Fruit fly (Drosophila melanogaster) whole organism, embryonic: ENCODE measurements around the gene LpR2.
A peak's percentile ranks its signal among the peaks of the same experiment; 100 is the strongest.

ENCODE experiments used
- ATbp ChIP-seq: fragments of 200-800 bp; sonication (Bioruptor generic); optimal IDR thresholded peaks from 2 replicates; lab custom pipeline; 2017; ENCODE audit warnings: missing biosample characterization, mild to moderate bottlenecking, missing genetic modification characterization, missing genetic modification reagents
- CG10431 ChIP-seq: fragments of 200-800 bp; sonication (Bioruptor generic); optimal IDR thresholded peaks from 3 replicates; lab custom pipeline; 2018; ENCODE audit warnings: missing biosample characterization, mild to moderate bottlenecking, missing genetic modification characterization
- CG10462 ChIP-seq: fragments of 200-800 bp; sonication (Bioruptor generic); optimal IDR thresholded peaks from 2 replicates; lab custom pipeline; 2016; ENCODE audit warnings: missing biosample characterization, missing genetic modification characterization
- CG11456 ChIP-seq: fragments of 200-800 bp; sonication (Bioruptor generic); IDR thresholded peaks from 3 replicates; pipeline ENCODE4 v1.3.6; 2022; ENCODE audit warnings: missing biosample characterization, missing genetic modification characterization
- CG11504 ChIP-seq: fragments of 200-800 bp; sonication (Bioruptor generic); optimal IDR thresholded peaks from 3 replicates; lab custom pipeline; 2019; ENCODE audit warnings: missing biosample characterization, mild to moderate bottlenecking, missing genetic modification characterization, moderate library complexity
- CG12071 ChIP-seq: fragments of 200-800 bp; sonication (Bioruptor generic); optimal IDR thresholded peaks from 3 replicates; lab custom pipeline; 2018; ENCODE audit warnings: missing biosample characterization, mild to moderate bottlenecking, missing genetic modification characterization
- CG12769 ChIP-seq: fragments of 200-800 bp; sonication (Bioruptor generic); optimal IDR thresholded peaks from 2 replicates; lab custom pipeline; 2019; ENCODE audit warnings: missing biosample characterization, mild to moderate bottlenecking, missing genetic modification characterization, moderate library complexity
- CG17361 ChIP-seq: fragments of 200-800 bp; sonication (Bioruptor generic); IDR thresholded peaks from 3 replicates; pipeline ENCODE4 v1.3.6; 2022; ENCODE audit warnings: missing biosample characterization, missing genetic modification characterization
- CG17912 ChIP-seq: fragments of 200-800 bp; sonication (Bioruptor generic); optimal IDR thresholded peaks from 2 replicates; lab custom pipeline; 2018; ENCODE audit warnings: missing biosample characterization, mild to moderate bottlenecking, missing genetic modification characterization
- CG1832 ChIP-seq: fragments of 200-800 bp; sonication (Bioruptor generic); optimal IDR thresholded peaks from 2 replicates; lab custom pipeline; 2017; ENCODE audit warnings: missing biosample characterization, mild to moderate bottlenecking, missing genetic modification characterization, inconsistent platforms
- CG18764 ChIP-seq: fragments of 200-800 bp; sonication (Bioruptor generic); optimal IDR thresholded peaks from 3 replicates; lab custom pipeline; 2016; ENCODE audit warnings: missing biosample characterization, missing genetic modification characterization
- CG2129 ChIP-seq: fragments of 200-800 bp; sonication (Bioruptor generic); IDR thresholded peaks from 2 replicates; pipeline ENCODE4 v1.3.6; 2022; ENCODE audit warnings: missing biosample characterization, missing genetic modification characterization; ENCODE audit not compliant: partially characterized antibody
- CG2678 ChIP-seq: fragments of 200-800 bp; sonication (Bioruptor generic); optimal IDR thresholded peaks from 3 replicates; lab custom pipeline; 2019; ENCODE audit warnings: missing biosample characterization, mild to moderate bottlenecking, missing genetic modification characterization, moderate library complexity
- CG3281 ChIP-seq: fragments of 200-800 bp; sonication (Bioruptor generic); optimal IDR thresholded peaks from 3 replicates; lab custom pipeline; 2017; ENCODE audit warnings: missing biosample characterization, mild to moderate bottlenecking, missing genetic modification characterization
- CG3838 ChIP-seq: fragments of 200-800 bp; sonication (Bioruptor generic); optimal IDR thresholded peaks from 3 replicates; lab custom pipeline; 2016; ENCODE audit warnings: missing biosample characterization, missing genetic modification characterization
- CG4617 ChIP-seq: fragments of 200-800 bp; sonication (Bioruptor generic); optimal IDR thresholded peaks from 3 replicates; lab custom pipeline; 2016; ENCODE audit warnings: missing biosample characterization, missing genetic modification characterization, borderline replicate concordance
- CG6654 ChIP-seq: fragments of 200-800 bp; sonication (Bioruptor generic); optimal IDR thresholded peaks from 2 replicates; lab custom pipeline; 2017; ENCODE audit warnings: missing biosample characterization, mild to moderate bottlenecking, missing genetic modification characterization
- CG6813 ChIP-seq: fragments of 200-800 bp; sonication (Bioruptor generic); optimal IDR thresholded peaks from 2 replicates; lab custom pipeline; 2017; ENCODE audit warnings: missing biosample characterization, missing genetic modification characterization, mild to moderate bottlenecking, moderate library complexity, missing genetic modification reagents
- CG7987 ChIP-seq: fragments of 200-800 bp; sonication (Bioruptor generic); optimal IDR thresholded peaks from 2 replicates; lab custom pipeline; 2018; ENCODE audit warnings: missing biosample characterization, mild to moderate bottlenecking, missing genetic modification characterization, moderate library complexity
- CG8924 ChIP-seq: fragments of 200-800 bp; optimal IDR thresholded peaks from 3 replicates; lab custom pipeline; 2019; ENCODE audit warnings: missing biosample characterization, mild to moderate bottlenecking, missing genetic modification characterization, moderate library complexity
- CG9727 ChIP-seq: fragments of 200-800 bp; sonication (Bioruptor generic); optimal IDR thresholded peaks from 3 replicates; lab custom pipeline; 2017; ENCODE audit warnings: missing biosample characterization, mild to moderate bottlenecking, missing genetic modification characterization
- CG9817 ChIP-seq: fragments of 200-800 bp; sonication (Bioruptor generic); optimal IDR thresholded peaks from 2 replicates; lab custom pipeline; 2018; ENCODE audit warnings: missing biosample characterization, mild to moderate bottlenecking, missing genetic modification characterization, moderate library complexity
- CG9876 ChIP-seq: fragments of 200-800 bp; sonication (Bioruptor generic); optimal IDR thresholded peaks from 2 replicates; lab custom pipeline; 2016; ENCODE audit warnings: missing biosample characterization, missing genetic modification characterization
- D19B ChIP-seq: fragments of 200-800 bp; sonication (Bioruptor generic); optimal IDR thresholded peaks from 2 replicates; lab custom pipeline; 2017; ENCODE audit warnings: missing biosample characterization, mild to moderate bottlenecking, missing genetic modification characterization
- Drgx ChIP-seq: fragments of 200-800 bp; sonication (Bioruptor generic); IDR thresholded peaks from 2 replicates; pipeline ENCODE4 v1.3.6; 2022; ENCODE audit warnings: missing biosample characterization, missing genetic modification characterization
- Ets65A ChIP-seq: fragments of 200-800 bp; sonication (Bioruptor generic); peaks from one replicate; lab custom pipeline; 2016; ENCODE audit warnings: missing biosample characterization, missing genetic modification characterization
- HHEX ChIP-seq: fragments of 200-800 bp; sonication (Bioruptor generic); optimal IDR thresholded peaks from 3 replicates; lab custom pipeline; 2017; ENCODE audit warnings: missing biosample characterization, mild to moderate bottlenecking, missing genetic modification characterization, missing genetic modification reagents
- HLH3B ChIP-seq: fragments of 200-800 bp; sonication (Bioruptor generic); IDR thresholded peaks from 2 replicates; pipeline ENCODE4 v1.3.6; 2022; ENCODE audit warnings: missing biosample characterization, missing genetic modification characterization
- Jarid2 ChIP-seq: fragments of 200-800 bp; sonication (Bioruptor generic); optimal IDR thresholded peaks from 3 replicates; lab custom pipeline; 2017; ENCODE audit warnings: mild to moderate bottlenecking, missing biosample characterization, missing genetic modification reagents, missing genetic modification characterization
- Kr ChIP-seq: fragments of 200-800 bp; sonication (Bioruptor generic); optimal IDR thresholded peaks from 2 replicates; lab custom pipeline; 2017; ENCODE audit warnings: missing biosample characterization, mild to moderate bottlenecking, missing genetic modification characterization
- Lhr ChIP-seq: fragments of 200-800 bp; sonication (Bioruptor generic); optimal IDR thresholded peaks from 3 replicates; lab custom pipeline; 2017; ENCODE audit warnings: mild to moderate bottlenecking, missing biosample characterization, missing genetic modification reagents, missing genetic modification characterization
- Mes4 ChIP-seq: fragments of 200-800 bp; sonication (Bioruptor generic); optimal IDR thresholded peaks from 2 replicates; lab custom pipeline; 2016; ENCODE audit warnings: missing biosample characterization, missing genetic modification characterization
- NFAT ChIP-seq: fragments of 200-800 bp; sonication (Bioruptor generic); IDR thresholded peaks from 2 replicates; pipeline ENCODE4 v1.3.6; 2022; ENCODE audit warnings: missing biosample characterization, missing genetic modification characterization
- Sox102F ChIP-seq: fragments of 200-800 bp; sonication (Bioruptor generic); optimal IDR thresholded peaks from 2 replicates; lab custom pipeline; 2018; ENCODE audit warnings: missing biosample characterization, mild to moderate bottlenecking, missing genetic modification characterization, moderate library complexity
- Sry-β ChIP-seq: fragments of 200-800 bp; sonication (Bioruptor generic); optimal IDR thresholded peaks from 2 replicates; lab custom pipeline; 2018; ENCODE audit warnings: missing biosample characterization, mild to moderate bottlenecking, missing genetic modification characterization, moderate library complexity
- ac ChIP-seq: fragments of 200-800 bp; sonication (Bioruptor generic); optimal IDR thresholded peaks from 3 replicates; lab custom pipeline; 2017; ENCODE audit warnings: missing biosample characterization, mild to moderate bottlenecking, missing genetic modification characterization
- ase ChIP-seq: fragments of 200-800 bp; sonication (Bioruptor generic); IDR thresholded peaks from 3 replicates; pipeline ENCODE4 v1.3.6; 2022; ENCODE audit warnings: missing biosample characterization, missing genetic modification characterization
- chn ChIP-seq: fragments of 200-800 bp; sonication (Bioruptor generic); optimal IDR thresholded peaks from 2 replicates; lab custom pipeline; 2016; ENCODE audit warnings: missing biosample characterization, missing genetic modification characterization
- da ChIP-seq: fragments of 200-800 bp; sonication (Bioruptor generic); optimal IDR thresholded peaks from 2 replicates; lab custom pipeline; 2016; ENCODE audit warnings: missing biosample characterization, missing genetic modification characterization
- dimm ChIP-seq: fragments of 200-800 bp; sonication (Bioruptor generic); IDR thresholded peaks from 2 replicates; pipeline ENCODE4 v1.3.6; 2022; ENCODE audit warnings: missing biosample characterization, missing genetic modification characterization
- dmrt99B ChIP-seq: fragments of 200-800 bp; sonication (Bioruptor generic); optimal IDR thresholded peaks from 2 replicates; lab custom pipeline; 2018; ENCODE audit warnings: missing biosample characterization, mild to moderate bottlenecking, missing genetic modification characterization, moderate library complexity
- dpn ChIP-seq, 2 experiments: fragments of 200-800 bp; sonication (Bioruptor generic); optimal IDR thresholded peaks; 3 replicates each; lab custom pipeline; 2016; ENCODE audit warnings: missing biosample characterization in 2 of 2, missing genetic modification characterization in 2 of 2
- insv ChIP-seq, 2 experiments: fragments of 200-800 bp; sonication (Bioruptor generic); optimal IDR thresholded peaks; 3 replicates each; lab custom pipeline; 2016 to 2018; ENCODE audit warnings: missing biosample characterization in 2 of 2, missing genetic modification characterization in 2 of 2
- kay ChIP-seq: fragments of 200-800 bp; sonication (Bioruptor generic); optimal IDR thresholded peaks from 2 replicates; lab custom pipeline; 2016; ENCODE audit warnings: missing biosample characterization, missing genetic modification characterization
- nau ChIP-seq: fragments of 200-800 bp; sonication (Bioruptor generic); optimal IDR thresholded peaks from 3 replicates; lab custom pipeline; 2017; ENCODE audit warnings: missing biosample characterization, mild to moderate bottlenecking, missing genetic modification characterization, missing genetic modification reagents
- nerfin-1 ChIP-seq: fragments of 200-800 bp; sonication (Bioruptor generic); optimal IDR thresholded peaks from 3 replicates; lab custom pipeline; 2019; ENCODE audit warnings: missing biosample characterization, mild to moderate bottlenecking, missing genetic modification characterization, moderate library complexity
- oc ChIP-seq: fragments of 200-800 bp; sonication (Bioruptor generic); optimal IDR thresholded peaks from 2 replicates; lab custom pipeline; 2018; ENCODE audit warnings: missing biosample characterization, mild to moderate bottlenecking, missing genetic modification characterization, moderate library complexity
- onecut ChIP-seq: fragments of 200-800 bp; sonication (Bioruptor generic); IDR thresholded peaks from 2 replicates; pipeline ENCODE4 v1.3.6; 2022; ENCODE audit warnings: missing biosample characterization, missing genetic modification characterization
- slp2 ChIP-seq: fragments of 200-800 bp; sonication (Bioruptor generic); optimal IDR thresholded peaks from 2 replicates; lab custom pipeline; 2016; ENCODE audit warnings: missing biosample characterization, missing genetic modification characterization
- tin ChIP-seq: fragments of 200-800 bp; sonication (Bioruptor generic); optimal IDR thresholded peaks from 3 replicates; lab custom pipeline; 2016; ENCODE audit warnings: missing biosample characterization, missing genetic modification characterization
- toy ChIP-seq: fragments of 200-800 bp; sonication (Bioruptor generic); IDR thresholded peaks from 2 replicates; pipeline ENCODE4 v1.3.6; 2022; ENCODE audit warnings: missing biosample characterization, missing genetic modification characterization

LpR2 gene

DNA sequence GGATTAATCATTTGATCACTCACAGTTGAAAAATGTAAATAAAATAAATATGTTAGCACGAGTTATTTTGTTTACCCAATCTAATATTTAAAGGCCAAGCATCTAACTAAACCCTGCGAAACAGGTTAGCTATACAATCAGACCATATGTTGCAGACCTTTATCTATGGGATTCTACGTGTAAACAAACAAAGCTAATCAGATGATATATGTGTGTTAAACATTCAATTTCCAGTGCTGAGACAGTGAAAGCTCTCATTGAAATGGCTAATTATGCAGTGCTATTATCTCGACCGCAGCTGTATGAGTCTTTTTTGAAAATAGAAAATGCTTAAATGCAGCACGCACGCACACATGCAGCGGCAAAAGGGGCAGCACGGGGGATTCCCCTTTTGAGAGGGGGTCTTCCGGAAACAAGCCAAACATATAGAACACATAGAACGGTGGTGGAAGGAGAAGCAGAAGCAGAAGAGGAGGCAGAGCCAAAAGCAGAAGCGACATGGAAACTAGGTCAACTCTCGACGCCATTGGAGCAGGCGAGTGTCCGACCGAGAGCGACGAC, 80.3 kb downstream of the LpR2 start (continued):
- no peak for TF ChIP-seq CG9727 (GFP tag; lab: Kevin White, UChicago)
- no peak for TF ChIP-seq tin (GFP tag; lab: Kevin White, UChicago)
- TF ChIP-seq Kr (GFP tag; lab: Kevin White, UChicago) = no peak
- TF ChIP-seq Jarid2 (GFP tag; lab: Kevin White, UChicago) = no peak
- TF ChIP-seq da (GFP tag; lab: Kevin White, UChicago) = no peak
- TF ChIP-seq insv (GFP tag; optimal IDR thresholded peaks at IDR 0.05; lab: Kevin White, UChicago) = no peak
- TF ChIP-seq D19B (GFP tag; lab: Kevin White, UChicago) = no peak
- no peak for TF ChIP-seq Sox102F
- TF ChIP-seq ac = no peak
- no peak for TF ChIP-seq ase
- no peak for TF ChIP-seq Sry-β (GFP tag; lab: Kevin White, UChicago)
- TF ChIP-seq CG18764 (GFP tag; lab: Kevin White, UChicago) = no peak
- no peak for TF ChIP-seq dimm (GFP tag; lab: Robert Waterston, UW)
- TF ChIP-seq Drgx (GFP tag; lab: Robert Waterston, UW) = peak; percentile 16; the same call in 1 of the 2 replicates
- 0 out of 3 replicates have a peak, but pooled peaks have one; percentile 20 for TF ChIP-seq CG17361 (GFP tag; lab: Robert Waterston, UW)
- TF ChIP-seq CG2129 (GFP tag; lab: Robert Waterston, UW) = no peak
- TF ChIP-seq Ets65A (GFP tag; lab: Kevin White, UChicago) = peak; percentile 66
- TF ChIP-seq nau = no peak
- TF ChIP-seq onecut = no peak
- TF ChIP-seq toy (GFP tag; lab: Robert Waterston, UW) = no peak
- no peak for TF ChIP-seq CG7987 (GFP tag; lab: Kevin White, UChicago)
- no peak for TF ChIP-seq ATbp (GFP tag; lab: Kevin White, UChicago)
- no peak for TF ChIP-seq CG2678 (tag; lab: Kevin White, UChicago)
- TF ChIP-seq dmrt99B (tag; lab: Kevin White, UChicago) = peak; percentile 7
- no peak for TF ChIP-seq nerfin-1
- TF ChIP-seq CG12769 (tag; lab: Kevin White, UChicago) = no peak
- no peak for TF ChIP-seq CG3281
- TF ChIP-seq chn (GFP tag; lab: Kevin White, UChicago) = no peak
- TF ChIP-seq CG10462 = no peak
- no peak for TF ChIP-seq slp2 (GFP tag; lab: Kevin White, UChicago)
- TF ChIP-seq CG9817 = no peak
- no peak for TF ChIP-seq CG12071 (GFP tag; lab: Kevin White, UChicago)
- TF ChIP-seq HHEX (GFP tag; lab: Kevin White, UChicago) = no peak
- no peak for TF ChIP-seq CG17912 (GFP tag; lab: Kevin White, UChicago)
- no peak for TF ChIP-seq CG11456
- TF ChIP-seq Mes4 = no peak
- peak; percentile 13 for TF ChIP-seq CG11504 (tag; lab: Kevin White, UChicago)
- no peak for TF ChIP-seq kay (GFP tag; lab: Kevin White, UChicago)
- TF ChIP-seq CG8924 (tag; lab: Kevin White, UChicago) = no peak
- no peak for TF ChIP-seq CG6654 (GFP tag; lab: Kevin White, UChicago)
- TF ChIP-seq HLH3B = no peak
- TF ChIP-seq CG6813 (GFP tag; lab: Kevin White, UChicago) = no peak
- no peak for TF ChIP-seq CG4617
- no peak for TF ChIP-seq CG10431
- no peak for TF ChIP-seq CG3838 (GFP tag; lab: Kevin White, UChicago)
- no peak for TF ChIP-seq dpn (GFP tag; optimal IDR thresholded peaks at IDR 0.05; lab: Kevin White, UChicago)
- no peak for TF ChIP-seq CG9876
- TF ChIP-seq oc (tag; lab: Kevin White, UChicago) = no peak
- no peak for TF ChIP-seq CG1832 (GFP tag; lab: Kevin White, UChicago)
- no peak for TF ChIP-seq NFAT (GFP tag; lab: Robert Waterston, UW)
- TF ChIP-seq Lhr = no peak
